Fruit fly (Drosophila melanogaster): Measurements from ENCODE around the gene Paf-AHalpha.

Paf-AHalpha gene

dm6 chrX:15762723-15763122 lies 22.7 kb downstream of the Paf-AHalpha start, which contains the start of gene Polr3A:
Gene Polr3A, plus strand, starts transcription at chrX:15762956.
- TF ChIP-seq Hr83 (GFP tag; optimal IDR thresholded peaks at IDR 0.05; ENCODE audit: poor library complexity, severe bottlenecking) (no peak), Abd-B (GFP tag; optimal IDR thresholded peaks at IDR 0.05) (no peak), CG32264 (GFP tag; optimal IDR thresholded peaks at IDR 0.05) (no peak), Mio (GFP tag; optimal IDR thresholded peaks at IDR 0.05) (no peak), jim (GFP tag; optimal IDR thresholded peaks at IDR 0.05) (no peak), N (GFP tag; optimal IDR thresholded peaks at IDR 0.05) (no peak), CG9705 (GFP tag; optimal IDR thresholded peaks at IDR 0.05) (no peak), br (GFP tag; optimal IDR thresholded peaks at IDR 0.05) (no peak), Rel (GFP tag; optimal IDR thresholded peaks at IDR 0.05) (no peak), Rel (tag; optimal IDR thresholded peaks at IDR 0.05) (no peak), Hnf4 (GFP tag; optimal IDR thresholded peaks at IDR 0.05) (no peak), sv (GFP tag; optimal IDR thresholded peaks at IDR 0.05) (no peak), psq (GFP tag; optimal IDR thresholded peaks at IDR 0.05) (no peak), Vsx2 (GFP tag; optimal IDR thresholded peaks at IDR 0.05; ENCODE audit: partially characterized antibody) (no peak), usp (GFP tag; optimal IDR thresholded peaks at IDR 0.05) (no peak), Jra (GFP tag; optimal IDR thresholded peaks at IDR 0.05) (no peak), dsf (GFP tag; optimal IDR thresholded peaks at IDR 0.05; ENCODE audit: borderline replicate concordance) (no peak), brk (GFP tag; optimal IDR thresholded peaks at IDR 0.05) (no peak), lola (GFP tag; optimal IDR thresholded peaks at IDR 0.05) (no peak)

- TF ChIP-seq br (GFP tag; optimal IDR thresholded peaks at IDR 0.05) (no peak), h (GFP tag; optimal IDR thresholded peaks at IDR 0.05) (no peak), CrebA (GFP tag; optimal IDR thresholded peaks at IDR 0.05; ENCODE audit: borderline replicate concordance) (no peak), foxo (GFP tag; optimal IDR thresholded peaks at IDR 0.05) (no peak), brk (GFP tag; optimal IDR thresholded peaks at IDR 0.05) (no peak), Hnf4 (GFP tag; optimal IDR thresholded peaks at IDR 0.05) (no peak), woc (GFP tag; optimal IDR thresholded peaks at IDR 0.05) (no peak), Rel (GFP tag; optimal IDR thresholded peaks at IDR 0.05) (no peak), Rel (tag; optimal IDR thresholded peaks at IDR 0.05) (peak; percentile 6)
These were observed 24.1 kb downstream of the Paf-AHalpha start for dm6 chrX:15761298-15761640.

dm6 chrX:15760447-15761297 lies 24.7 kb downstream of the Paf-AHalpha start, which contains the start of the genes Graf and mRpL3:
Gene Graf, minus strand, starts transcription at chrX:15760733.
Gene mRpL3, plus strand, starts transcription at chrX:15761248.
- TF ChIP-seq woc (GFP tag; optimal IDR thresholded peaks at IDR 0.05), result peak; percentile 71
- no peak for TF ChIP-seq Abd-B (GFP tag; optimal IDR thresholded peaks at IDR 0.05)
- peak; percentile 74 for TF ChIP-seq Hr78 (GFP tag; optimal IDR thresholded peaks at IDR 0.05)
- TF ChIP-seq N (GFP tag; optimal IDR thresholded peaks at IDR 0.05), result peak; percentile 84
- TF ChIP-seq fru (GFP tag; optimal IDR thresholded peaks at IDR 0.05), result peak; percentile 97
- TF ChIP-seq Jra (GFP tag; optimal IDR thresholded peaks at IDR 0.05), result no peak

dm6 chrX:15759752-15760446 lies 25.5 kb downstream of the Paf-AHalpha start:
- no peak for TF ChIP-seq N (GFP tag; optimal IDR thresholded peaks at IDR 0.05)
- no peak for TF ChIP-seq GATAd (GFP tag; optimal IDR thresholded peaks at IDR 0.05)
- no peak for TF ChIP-seq br (GFP tag; optimal IDR thresholded peaks at IDR 0.05)
- TF ChIP-seq foxo (GFP tag; optimal IDR thresholded peaks at IDR 0.05), result no peak
- TF ChIP-seq rgr (GFP tag; optimal IDR thresholded peaks at IDR 0.05), result no peak
- TF ChIP-seq Myc (optimal IDR thresholded peaks at IDR 0.05), result no peak

- TF ChIP-seq N (GFP tag; optimal IDR thresholded peaks at IDR 0.05) (no peak), fru (GFP tag; optimal IDR thresholded peaks at IDR 0.05) (peak; percentile 6)
These were observed 26.6 kb downstream of the Paf-AHalpha start for dm6 chrX:15758692-15759240.
